Worm (Caenorhabditis elegans) whole organism, L4 larva: Measurements from ENCODE around the gene Y66D12A.19.

Experiments
- Y5F2A.4 ChIP-seq: fragments of 200-800 bp; sonication (Bioruptor generic); optimal IDR thresholded peaks from 2 replicates; lab custom pipeline; 2018; ENCODE audit warnings: mild to moderate bottlenecking, missing genetic modification characterization, missing compliant biosample characterization
- ZK546.5 ChIP-seq, 2 experiments: sonication (generic microtip); optimal IDR thresholded peaks; 2 replicates each; lab custom pipeline; 2017; ENCODE audit warnings: missing biosample characterization in 2 of 2, missing genetic modification characterization in 2 of 2
- ceh-20 ChIP-seq: fragments of 200-800 bp; sonication (Bioruptor generic); IDR thresholded peaks from 2 replicates; pipeline ENCODE4 v1.3.6; 2022; ENCODE audit warnings: missing genetic modification reagents, missing genetic modification characterization, missing compliant biosample characterization
- ces-1 ChIP-seq: fragments of 150-350 bp; sonication (generic microtip); optimal IDR thresholded peaks from 4 replicates; lab custom pipeline; 2014; ENCODE audit warnings: missing biosample characterization, missing genetic modification reagents, missing genetic modification characterization
- lin-13 ChIP-seq: fragments of 150-350 bp; optimal IDR thresholded peaks from 2 replicates; lab custom pipeline; 2014; ENCODE audit warnings: missing biosample characterization, missing genetic modification reagents, missing genetic modification characterization
- lin-39 ChIP-seq: fragments of 150-350 bp; optimal IDR thresholded peaks from 2 replicates; lab custom pipeline; 2014; ENCODE audit warnings: missing biosample characterization, missing genetic modification reagents, missing genetic modification characterization
- nhr-10 ChIP-seq: fragments of 150-350 bp; optimal IDR thresholded peaks from 2 replicates; lab custom pipeline; 2014; ENCODE audit warnings: missing biosample characterization, missing genetic modification characterization

- TF ChIP-seq nhr-10 (tag; lab: Kevin White, UChicago) (no peak), ceh-20 (no peak), ZK546.5 (tag; optimal IDR thresholded peaks at IDR 0.05; lab: Kevin White, UChicago) (no peak), Y5F2A.4 (GFP tag; lab: Kevin White, UChicago) (no peak), lin-13 (GFP tag; lab: Kevin White, UChicago) (no peak), ces-1 (GFP tag; lab: Kevin White, UChicago) (no peak), lin-39 (tag; lab: Kevin White, UChicago) (no peak)
These were observed 19.3 kb upstream of the Y66D12A.19 start for ce11 chrIII:11489601-11490000.
